Worm (Caenorhabditis elegans) whole organism, early embryonic: Measurements from ENCODE around the gene srh-206.

Experiments used
- F13C5.2 ChIP-seq: sonication (generic microtip); optimal IDR thresholded peaks from 2 replicates; lab custom pipeline; 2017; ENCODE audit warnings: mild to moderate bottlenecking, missing genetic modification characterization, inconsistent platforms, missing compliant biosample characterization
- ama-1 ChIP-seq: fragments of 150-350 bp; optimal IDR thresholded peaks from 2 replicates; lab custom pipeline; 2014
- ceh-36 ChIP-seq: sonication (generic microtip); optimal IDR thresholded peaks from 2 replicates; lab custom pipeline; 2016; ENCODE audit warnings: missing genetic modification characterization, inconsistent platforms, missing compliant biosample characterization
- ets-7 ChIP-seq: sonication (generic microtip); optimal IDR thresholded peaks from 2 replicates; lab custom pipeline; 2016; ENCODE audit warnings: missing genotype, missing genetic modification characterization, missing compliant biosample characterization
- flt-1 ChIP-seq: fragments of 200-800 bp; sonication (Bioruptor generic); IDR thresholded peaks from 2 replicates; pipeline ENCODE4 v1.3.6; 2022; ENCODE audit warnings: missing genetic modification characterization, missing compliant biosample characterization
- hmg-4 ChIP-seq: fragments of 200-800 bp; sonication (Bioruptor generic); optimal IDR thresholded peaks from 2 replicates; lab custom pipeline; 2018; ENCODE audit warnings: mild to moderate bottlenecking, missing genetic modification characterization, missing compliant biosample characterization
- tbx-37 ChIP-seq: fragments of 200-800 bp; sonication (Bioruptor generic); conservative IDR thresholded peaks from 2 replicates; pipeline ENCODE4 v1.3.6; 2022; ENCODE audit warnings: missing genetic modification reagents, missing genetic modification characterization, missing compliant biosample characterization
- tra-4 ChIP-seq: sonication (generic microtip); optimal IDR thresholded peaks from 2 replicates; lab custom pipeline; 2017; ENCODE audit warnings: missing genetic modification characterization, missing compliant biosample characterization

- TF ChIP-seq ama-1 (lab: Kevin White, UChicago) (no peak), F13C5.2 (no peak), hmg-4 (GFP tag; lab: Kevin White, UChicago) (no peak), tra-4 (tag; lab: Kevin White, UChicago) (no peak), ceh-36 (no peak), flt-1 (GFP tag; lab: Robert Waterston, UW) (no peak), ets-7 (tag; lab: Kevin White, UChicago) (no peak), tbx-37 (GFP tag; lab: Robert Waterston, UW) (no peak)
These were observed 44.8 kb downstream of the srh-206 start, which contains the start of gene F09C6.16 for ce11 chrV:16909871-16910270.
